Worm (Caenorhabditis elegans): Measurements from ENCODE around the gene ctbp-1.

DNA sequence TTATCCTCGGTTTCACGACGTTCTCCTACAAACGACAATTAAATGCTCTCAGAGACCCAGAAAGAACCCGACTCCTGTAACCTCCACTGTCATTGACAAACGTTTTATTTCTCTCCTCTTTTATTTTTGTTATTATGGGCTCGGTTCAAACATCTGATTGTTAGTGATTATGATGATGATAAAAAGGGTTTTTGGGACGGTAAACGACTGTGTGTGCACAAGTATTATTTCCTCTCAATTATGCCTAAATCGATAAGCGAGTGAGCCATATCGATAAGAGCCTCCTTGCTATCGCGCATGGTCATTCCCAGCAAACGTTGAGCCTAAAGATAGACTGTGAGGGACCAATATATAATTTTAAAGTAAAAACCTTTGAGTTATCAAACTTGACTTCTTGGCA is 30.7 kb upstream of the ctbp-1 start:
- TF ChIP-seq snpc-4 (tag; optimal IDR thresholded peaks at IDR 0.05) (no peak), nhr-76 (tag; optimal IDR thresholded peaks at IDR 0.05) (no peak), unc-39 (tag; optimal IDR thresholded peaks at IDR 0.05) (no peak), ztf-11 (tag; optimal IDR thresholded peaks at IDR 0.05) (no peak), blmp-1 (tag; optimal IDR thresholded peaks at IDR 0.05) (no peak), tbx-8 (GFP tag; optimal IDR thresholded peaks at IDR 0.05) (no peak), nhr-237 (tag; optimal IDR thresholded peaks at IDR 0.05) (no peak), elt-3 (tag; optimal IDR thresholded peaks at IDR 0.05) (no peak), nhr-12 (tag; optimal IDR thresholded peaks at IDR 0.05) (no peak), flh-1 (GFP tag; optimal IDR thresholded peaks at IDR 0.05) (no peak)
